Fruit fly (Drosophila melanogaster): Measurements from ENCODE around the gene Clc.

Gene Clc

dm6 chr3L:20203587-20203986 lies 37.3 kb upstream of the Clc start, which contains the start of gene CG7298:
Gene CG7298 (minus strand): TSS chr3L:20203687.
- no peak for TF ChIP-seq ttk (optimal IDR thresholded peaks at IDR 0.05)

- no peak for TF ChIP-seq h (optimal IDR thresholded peaks at IDR 0.05)
- no peak for TF ChIP-seq Sin3A (optimal IDR thresholded peaks at IDR 0.05)
- TF ChIP-seq insv (optimal IDR thresholded peaks at IDR 0.05) = no peak
- TF ChIP-seq ttk (optimal IDR thresholded peaks at IDR 0.05) = no peak
- no peak for TF ChIP-seq psq (optimal IDR thresholded peaks at IDR 0.05)
- TF ChIP-seq Myc (optimal IDR thresholded peaks at IDR 0.05) = no peak
Measured at dm6 chr3L:20205946-20206345, 34.9 kb upstream of the Clc start, which contains the start of gene CG7290. Gene CG7290 (minus strand): TSS chr3L:20206046.

dm6 chr3L:20206950-20207584 lies 33.8 kb upstream of the Clc start, which contains the start of gene CG6996:
Gene CG6996 (plus strand): TSS chr3L:20207534.
- TF ChIP-seq Myc (optimal IDR thresholded peaks at IDR 0.05) (no peak), ttk (optimal IDR thresholded peaks at IDR 0.05) (no peak), psq (optimal IDR thresholded peaks at IDR 0.05) (no peak), insv (optimal IDR thresholded peaks at IDR 0.05) (no peak), h (optimal IDR thresholded peaks at IDR 0.05) (no peak), Sin3A (optimal IDR thresholded peaks at IDR 0.05) (no peak)

dm6 chr3L:20209092-20209491 lies 31.8 kb upstream of the Clc start:
- TF ChIP-seq h (optimal IDR thresholded peaks at IDR 0.05) (no peak), ttk (optimal IDR thresholded peaks at IDR 0.05) (no peak), insv (optimal IDR thresholded peaks at IDR 0.05) (no peak), Myc (optimal IDR thresholded peaks at IDR 0.05) (no peak), psq (optimal IDR thresholded peaks at IDR 0.05) (no peak), Sin3A (optimal IDR thresholded peaks at IDR 0.05) (no peak)

dm6 chr3L:20209896-20210295 lies 31.0 kb upstream of the Clc start:
- no peak for TF ChIP-seq ttk (optimal IDR thresholded peaks at IDR 0.05)
- TF ChIP-seq h (optimal IDR thresholded peaks at IDR 0.05) = no peak
- TF ChIP-seq insv (optimal IDR thresholded peaks at IDR 0.05) = no peak
- no peak for TF ChIP-seq Sin3A (optimal IDR thresholded peaks at IDR 0.05)
- TF ChIP-seq Myc (optimal IDR thresholded peaks at IDR 0.05) = no peak
- no peak for TF ChIP-seq psq (optimal IDR thresholded peaks at IDR 0.05)

dm6 chr3L:20212022-20212421 lies 28.8 kb upstream of the Clc start, which contains the start of gene CG7017:
Gene CG7017 (minus strand): TSS chr3L:20212122.
- TF ChIP-seq Myc (optimal IDR thresholded peaks at IDR 0.05) (no peak), Sin3A (optimal IDR thresholded peaks at IDR 0.05) (no peak), h (optimal IDR thresholded peaks at IDR 0.05) (no peak), psq (optimal IDR thresholded peaks at IDR 0.05) (no peak), insv (optimal IDR thresholded peaks at IDR 0.05) (no peak)

dm6 chr3L:20220374-20220773 lies 20.5 kb upstream of the Clc start, which contains the start of gene CG6933:
Gene CG6933 (minus strand): TSS chr3L:20220420.
- TF ChIP-seq h (optimal IDR thresholded peaks at IDR 0.05) (no peak), Myc (optimal IDR thresholded peaks at IDR 0.05) (no peak), ttk (optimal IDR thresholded peaks at IDR 0.05) (no peak), psq (optimal IDR thresholded peaks at IDR 0.05) (no peak), insv (optimal IDR thresholded peaks at IDR 0.05) (no peak), Sin3A (optimal IDR thresholded peaks at IDR 0.05) (no peak)

dm6 chr3L:20220918-20221317 lies 19.9 kb upstream of the Clc start:
- TF ChIP-seq ttk (optimal IDR thresholded peaks at IDR 0.05) (no peak), Myc (optimal IDR thresholded peaks at IDR 0.05) (no peak), Sin3A (optimal IDR thresholded peaks at IDR 0.05) (no peak), insv (optimal IDR thresholded peaks at IDR 0.05) (no peak), psq (optimal IDR thresholded peaks at IDR 0.05) (no peak), h (optimal IDR thresholded peaks at IDR 0.05) (no peak)

- TF ChIP-seq Sin3A (optimal IDR thresholded peaks at IDR 0.05) (no peak), Myc (optimal IDR thresholded peaks at IDR 0.05) (no peak), insv (optimal IDR thresholded peaks at IDR 0.05) (no peak), ttk (optimal IDR thresholded peaks at IDR 0.05) (no peak), h (optimal IDR thresholded peaks at IDR 0.05) (no peak), psq (optimal IDR thresholded peaks at IDR 0.05) (no peak)
Measured at dm6 chr3L:20221412-20221864, 19.4 kb upstream of the Clc start, which contains the start of gene CG17145. Gene CG17145 (plus strand): TSS chr3L:20221814.

dm6 chr3L:20222617-20223016 lies 18.2 kb upstream of the Clc start:
- no peak for TF ChIP-seq Sin3A (optimal IDR thresholded peaks at IDR 0.05)
- TF ChIP-seq h (optimal IDR thresholded peaks at IDR 0.05) = no peak
- TF ChIP-seq Myc (optimal IDR thresholded peaks at IDR 0.05) = no peak
- TF ChIP-seq insv (optimal IDR thresholded peaks at IDR 0.05) = no peak
- no peak for TF ChIP-seq psq (optimal IDR thresholded peaks at IDR 0.05)
- TF ChIP-seq ttk (optimal IDR thresholded peaks at IDR 0.05) = no peak

dm6 chr3L:20223398-20223951 lies 17.4 kb upstream of the Clc start, which contains the start of gene CG17147:
Gene CG17147 (plus strand): TSS chr3L:20223932.
- TF ChIP-seq h (optimal IDR thresholded peaks at IDR 0.05) (no peak), Myc (optimal IDR thresholded peaks at IDR 0.05) (no peak)

- TF ChIP-seq Myc (optimal IDR thresholded peaks at IDR 0.05) = no peak
- TF ChIP-seq h (optimal IDR thresholded peaks at IDR 0.05) = no peak
- TF ChIP-seq ttk (optimal IDR thresholded peaks at IDR 0.05) = no peak
- TF ChIP-seq psq (optimal IDR thresholded peaks at IDR 0.05) = no peak
- TF ChIP-seq Sin3A (optimal IDR thresholded peaks at IDR 0.05) = no peak
- TF ChIP-seq insv (optimal IDR thresholded peaks at IDR 0.05) = no peak
Measured at dm6 chr3L:20226153-20226552, 14.7 kb upstream of the Clc start.
